Worm (Caenorhabditis elegans) whole organism, L4 larva: Measurements from ENCODE around the gene clec-50.

Experiments used
- D1046.2 ChIP-seq: fragments of 200-800 bp; sonication (Bioruptor generic); IDR thresholded peaks from 2 replicates; pipeline ENCODE4 v1.3.6; 2022; ENCODE audit warnings: missing genetic modification characterization, missing compliant biosample characterization
- F26F4.8 ChIP-seq: fragments of 200-800 bp; sonication (Bioruptor generic); conservative IDR thresholded peaks from 2 replicates; pipeline ENCODE4 v1.3.6; 2022; ENCODE audit warnings: missing genetic modification characterization, missing compliant biosample characterization
- Y48G9A.11 ChIP-seq: fragments of 200-800 bp; sonication (Bioruptor generic); IDR thresholded peaks from 2 replicates; pipeline ENCODE4 v1.3.6; 2022; ENCODE audit warnings: missing genetic modification reagents, missing genetic modification characterization, missing compliant biosample characterization
- Y5F2A.4 ChIP-seq: fragments of 200-800 bp; sonication (Bioruptor generic); optimal IDR thresholded peaks from 2 replicates; lab custom pipeline; 2018; ENCODE audit warnings: mild to moderate bottlenecking, missing genetic modification characterization, missing compliant biosample characterization
- ZK337.2 ChIP-seq: fragments of 200-800 bp; sonication (Bioruptor generic); IDR thresholded peaks from 2 replicates; pipeline ENCODE4 v1.3.6; 2022; ENCODE audit warnings: missing genetic modification reagents, missing genetic modification characterization, missing compliant biosample characterization
- aha-1 ChIP-seq: fragments of 150-350 bp; peaks from one replicate; lab custom pipeline; 2014; ENCODE audit warnings: missing biosample characterization, missing genetic modification characterization
- attf-4 ChIP-seq: sonication (generic microtip); optimal IDR thresholded peaks from 3 replicates; lab custom pipeline; 2017; ENCODE audit warnings: missing biosample characterization, missing genetic modification characterization
- ceh-20 ChIP-seq: fragments of 200-800 bp; sonication (Bioruptor generic); IDR thresholded peaks from 2 replicates; pipeline ENCODE4 v1.3.6; 2022; ENCODE audit warnings: missing genetic modification reagents, missing genetic modification characterization, missing compliant biosample characterization
- ceh-32 ChIP-seq: sonication (generic microtip); optimal IDR thresholded peaks from 2 replicates; lab custom pipeline; 2016; ENCODE audit warnings: mild to moderate bottlenecking, missing genetic modification characterization, missing compliant biosample characterization; ENCODE audit not compliant: poor library complexity
- ceh-44 ChIP-seq: fragments of 200-800 bp; sonication (Bioruptor generic); IDR thresholded peaks from 2 replicates; pipeline ENCODE4 v1.3.6; 2022; ENCODE audit warnings: missing genetic modification reagents, missing genetic modification characterization, missing compliant biosample characterization
- ceh-62 ChIP-seq: sonication (generic microtip); optimal IDR thresholded peaks from 2 replicates; lab custom pipeline; 2017; ENCODE audit warnings: missing biosample characterization, missing genetic modification characterization
- daf-12 ChIP-seq: fragments of 150-350 bp; optimal IDR thresholded peaks from 2 replicates; lab custom pipeline; 2014; ENCODE audit warnings: missing biosample characterization, missing genetic modification reagents, missing genetic modification characterization
- egl-43 ChIP-seq: fragments of 200-800 bp; sonication (Bioruptor generic); IDR thresholded peaks from 2 replicates; pipeline ENCODE4 v1.3.6; 2022; ENCODE audit warnings: missing genetic modification reagents, missing genetic modification characterization, missing compliant biosample characterization
- fos-1 ChIP-seq: fragments of 150-350 bp; optimal IDR thresholded peaks from 2 replicates; lab custom pipeline; 2014; ENCODE audit warnings: missing biosample characterization, missing genetic modification characterization
- hif-1 ChIP-seq, 2 experiments: sonication (generic microtip); optimal IDR thresholded peaks; 2 replicates each; lab custom pipeline; 2016 to 2017; ENCODE audit warnings: missing compliant biosample characterization in 2 of 2, missing genetic modification characterization in 2 of 2, missing genetic modification reagents in 2 of 2, missing genotype in 2 of 2, mild to moderate bottlenecking in 1 of 2
- hlh-30 ChIP-seq: sonication (generic microtip); optimal IDR thresholded peaks from 2 replicates; lab custom pipeline; 2017; ENCODE audit warnings: antibody characterized with exemption, mild to moderate bottlenecking, missing genetic modification characterization, missing compliant biosample characterization; ENCODE audit not compliant: insufficient read depth
- lin-1 ChIP-seq: fragments of 200-800 bp; sonication (Bioruptor generic); IDR thresholded peaks from 2 replicates; pipeline ENCODE4 v1.3.6; 2022; ENCODE audit warnings: missing genetic modification reagents, missing genetic modification characterization, missing compliant biosample characterization
- lin-13 ChIP-seq: fragments of 150-350 bp; optimal IDR thresholded peaks from 2 replicates; lab custom pipeline; 2014; ENCODE audit warnings: missing biosample characterization, missing genetic modification reagents, missing genetic modification characterization
- lin-15B ChIP-seq: fragments of 150-350 bp; sonication (generic microtip); optimal IDR thresholded peaks from 3 replicates; lab custom pipeline; 2014; ENCODE audit warnings: missing biosample characterization, missing genetic modification characterization
- lin-29 ChIP-seq: fragments of 200-800 bp; sonication (Bioruptor generic); IDR thresholded peaks from 2 replicates; pipeline ENCODE4 v1.3.6; 2022; ENCODE audit warnings: missing genetic modification reagents, missing genetic modification characterization, missing compliant biosample characterization
- lsy-2 ChIP-seq, 2 experiments: fragments of 150-350 bp in 1 of 2; sonication (generic microtip) in 1 of 2; optimal IDR thresholded peaks; 2 replicates each; lab custom pipeline; 2014 to 2017; ENCODE audit warnings: missing biosample characterization in 2 of 2, missing genetic modification characterization in 2 of 2
- madf-5 ChIP-seq, 2 experiments: fragments of 200-800 bp; sonication (Bioruptor generic); IDR thresholded peaks; 2 replicates each; pipeline ENCODE4 v1.3.6; 2022; ENCODE audit warnings: missing compliant biosample characterization in 2 of 2, missing genetic modification characterization in 2 of 2
- madf-9 ChIP-seq: fragments of 200-800 bp; sonication (Bioruptor generic); conservative IDR thresholded peaks from 2 replicates; pipeline ENCODE4 v1.3.6; 2022; ENCODE audit warnings: missing genetic modification reagents, missing genetic modification characterization, missing compliant biosample characterization
- mes-2 ChIP-seq: sonication (generic microtip); optimal IDR thresholded peaks from 2 replicates; lab custom pipeline; 2016; ENCODE audit warnings: missing genotype, mild to moderate bottlenecking, missing genetic modification characterization, missing compliant biosample characterization; ENCODE audit not compliant: poor library complexity, severe bottlenecking
- nhr-10 ChIP-seq: fragments of 150-350 bp; optimal IDR thresholded peaks from 2 replicates; lab custom pipeline; 2014; ENCODE audit warnings: missing biosample characterization, missing genetic modification characterization
- nhr-102 ChIP-seq: sonication (generic microtip); optimal IDR thresholded peaks from 2 replicates; lab custom pipeline; 2016; ENCODE audit warnings: mild to moderate bottlenecking, missing genetic modification characterization, moderate library complexity, missing compliant biosample characterization
- nhr-237 ChIP-seq: sonication (generic microtip); optimal IDR thresholded peaks from 2 replicates; lab custom pipeline; 2017; ENCODE audit warnings: missing biosample characterization, missing genetic modification characterization
- nhr-28 ChIP-seq: fragments of 150-350 bp; optimal IDR thresholded peaks from 2 replicates; lab custom pipeline; 2014; ENCODE audit warnings: missing biosample characterization, missing genetic modification characterization
- set-16 ChIP-seq: fragments of 200-800 bp; sonication (Bioruptor generic); IDR thresholded peaks from 2 replicates; pipeline ENCODE4 v1.3.6; 2022; ENCODE audit warnings: missing genetic modification reagents, missing genetic modification characterization, missing compliant biosample characterization
- snpc-4 ChIP-seq: fragments of 150-350 bp; optimal IDR thresholded peaks from 2 replicates; lab custom pipeline; 2014; ENCODE audit warnings: missing biosample characterization, missing genetic modification characterization
- spr-3 ChIP-seq: fragments of 200-800 bp; sonication (Bioruptor generic); optimal IDR thresholded peaks from 2 replicates; lab custom pipeline; 2018; ENCODE audit warnings: mild to moderate bottlenecking, missing genetic modification characterization, missing compliant biosample characterization
- tra-1 ChIP-seq: fragments of 200-800 bp; sonication (Bioruptor generic); IDR thresholded peaks from 2 replicates; pipeline ENCODE4 v1.3.6; 2022; ENCODE audit warnings: missing genetic modification reagents, missing genetic modification characterization, missing compliant biosample characterization
- unc-130 ChIP-seq: sonication (generic microtip); optimal IDR thresholded peaks from 2 replicates; lab custom pipeline; 2016; ENCODE audit warnings: missing genetic modification reagents, missing genetic modification characterization, missing compliant biosample characterization
- unc-62 ChIP-seq, 3 experiments: fragments of 150-350 bp in 1 of 3; sonication (generic microtip); optimal IDR thresholded peaks in 2 of 3; peaks in 1 of 3; 1 replicate in 1 of 3; 2 replicates in 2 of 3; lab custom pipeline; 2014 to 2017; ENCODE audit warnings: missing biosample characterization in 3 of 3, missing genetic modification characterization in 3 of 3, missing genetic modification reagents in 3 of 3, missing genotype in 1 of 3
- zfp-2 ChIP-seq: sonication (generic microtip); optimal IDR thresholded peaks from 2 replicates; lab custom pipeline; 2016; ENCODE audit warnings: mild to moderate bottlenecking, missing genetic modification characterization, missing compliant biosample characterization
- ztf-11 ChIP-seq: fragments of 150-350 bp; optimal IDR thresholded peaks from 2 replicates; lab custom pipeline; 2014; ENCODE audit warnings: missing biosample characterization, missing genetic modification characterization
- ztf-7 ChIP-seq: fragments of 150-350 bp; optimal IDR thresholded peaks from 2 replicates; lab custom pipeline; 2014; ENCODE audit warnings: missing biosample characterization, missing genetic modification characterization

Gene clec-50

ce11 chrV:19741034-19741433 is 14.1 kb downstream of the clec-50 start, which contains the start of gene W04E12.2:
Gene W04E12.2, minus strand, starts transcription at chrV:19741134.
- TF ChIP-seq daf-12 (tag; lab: Kevin White, UChicago): no peak
- TF ChIP-seq snpc-4: no peak
- TF ChIP-seq lin-15B (tag; lab: Kevin White, UChicago): no peak
- no peak for TF ChIP-seq Y48G9A.11
- no peak for TF ChIP-seq ceh-44 (GFP tag; lab: Robert Waterston, UW)
- TF ChIP-seq ztf-7: no peak
- TF ChIP-seq unc-62 (GFP tag; optimal IDR thresholded peaks at IDR 0.05 in 1 of 2; lab: Kevin White, UChicago): no peak
- no peak for TF ChIP-seq unc-62 (tag; optimal IDR thresholded peaks at IDR 0.05; lab: Kevin White, UChicago)
- TF ChIP-seq unc-130 (GFP tag; lab: Kevin White, UChicago): no peak
- TF ChIP-seq nhr-102 (tag; lab: Kevin White, UChicago): no peak
- TF ChIP-seq nhr-237: no peak
- TF ChIP-seq lsy-2 (tag; optimal IDR thresholded peaks at IDR 0.05; lab: Kevin White, UChicago): no peak
- no peak for TF ChIP-seq mes-2 (tag; lab: Kevin White, UChicago)
- no peak for TF ChIP-seq fos-1
- no peak for TF ChIP-seq lin-1 (GFP tag; lab: Robert Waterston, UW)

DNA sequence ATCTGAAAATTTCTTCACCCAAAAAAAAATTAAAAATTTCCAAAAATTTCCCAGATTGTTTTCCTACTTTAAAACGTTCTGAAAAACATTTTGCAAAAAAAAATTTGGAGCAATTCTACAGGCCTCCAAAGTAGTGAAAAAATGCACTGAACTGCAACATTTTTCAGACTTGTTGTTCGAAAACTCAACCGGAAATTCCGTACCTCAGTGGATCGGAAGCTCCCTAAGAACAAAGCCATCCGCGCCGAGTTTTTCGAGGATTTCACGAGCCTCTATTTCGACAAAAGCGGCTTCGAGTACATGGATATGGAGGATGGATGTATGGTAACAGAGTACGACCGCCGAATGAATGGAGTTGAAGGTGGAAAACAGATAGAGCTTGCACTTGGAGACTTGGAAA is 17.1 kb downstream of the clec-50 start, which contains the start of gene fbxa-131:
Gene fbxa-131, plus strand, starts transcription at position 301 of the 400 bp plus-strand sequence.
- no peak for TF ChIP-seq madf-5 (GFP tag; IDR thresholded peaks at IDR 0.05; lab: Robert Waterston, UW)
- no peak for TF ChIP-seq lin-29 (GFP tag; lab: Robert Waterston, UW)
- no peak for TF ChIP-seq ceh-32
- no peak for TF ChIP-seq Y5F2A.4 (GFP tag; lab: Kevin White, UChicago)
- TF ChIP-seq attf-4 (tag; lab: Kevin White, UChicago): no peak
- no peak for TF ChIP-seq hlh-30 (tag; lab: Kevin White, UChicago)
- TF ChIP-seq zfp-2 (tag; lab: Kevin White, UChicago): no peak
- TF ChIP-seq spr-3: no peak
- TF ChIP-seq madf-9 (GFP tag; lab: Robert Waterston, UW): no peak
- TF ChIP-seq, all 104 proteins: peak for 0

DNA sequence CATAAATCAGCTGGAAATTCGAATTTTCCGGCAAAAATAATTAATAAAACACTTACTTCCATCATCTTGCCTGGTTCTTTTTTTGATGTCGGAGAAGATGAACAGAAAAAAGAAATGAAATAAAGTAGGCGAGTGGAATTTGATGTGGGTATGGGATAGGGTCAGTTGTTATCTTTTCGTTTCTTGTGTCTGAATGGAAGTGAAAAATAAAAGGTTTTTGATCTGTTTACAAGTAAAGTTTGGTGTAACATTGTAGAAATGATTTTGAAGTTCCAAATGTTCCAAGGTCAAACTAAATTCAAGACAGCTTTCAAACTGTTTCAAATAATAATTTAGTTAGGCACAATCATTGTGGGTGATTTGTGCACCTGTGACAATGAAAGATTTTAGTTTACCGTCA is 17.7 kb downstream of the clec-50 start, which contains the start of gene W04E12.7:
Gene W04E12.7, minus strand, starts transcription at position 101 of the 400 bp plus-strand sequence.
- no peak for TF ChIP-seq unc-62 (GFP tag; optimal IDR thresholded peaks at IDR 0.05 in 1 of 2; lab: Kevin White, UChicago)
- no peak for TF ChIP-seq unc-62 (tag; optimal IDR thresholded peaks at IDR 0.05; lab: Kevin White, UChicago)
- TF ChIP-seq D1046.2 (GFP tag; lab: Robert Waterston, UW): no peak
- peak; percentile 1 for TF ChIP-seq aha-1 (tag; lab: Kevin White, UChicago)
- TF ChIP-seq lin-13 (GFP tag; lab: Kevin White, UChicago): no peak
- TF ChIP-seq ceh-20: no peak

- 0 out of 2 replicates have a peak, but pooled peaks have one; percentile 32 for TF ChIP-seq egl-43
- no peak for TF ChIP-seq lsy-2 (tag; optimal IDR thresholded peaks at IDR 0.05; lab: Kevin White, UChicago)
- no peak for TF ChIP-seq aha-1 (tag; lab: Kevin White, UChicago)
- TF ChIP-seq F26F4.8 (GFP tag; lab: Robert Waterston, UW): 0 out of 2 replicates have a peak, but pooled peaks have one; percentile 7
- TF ChIP-seq set-16 (GFP tag; lab: Robert Waterston, UW): peak; percentile 86
- TF ChIP-seq Y5F2A.4 (GFP tag; lab: Kevin White, UChicago): no peak
Observed at ce11 chrV:19733728-19734127, 21.4 kb downstream of the clec-50 start.

DNA sequence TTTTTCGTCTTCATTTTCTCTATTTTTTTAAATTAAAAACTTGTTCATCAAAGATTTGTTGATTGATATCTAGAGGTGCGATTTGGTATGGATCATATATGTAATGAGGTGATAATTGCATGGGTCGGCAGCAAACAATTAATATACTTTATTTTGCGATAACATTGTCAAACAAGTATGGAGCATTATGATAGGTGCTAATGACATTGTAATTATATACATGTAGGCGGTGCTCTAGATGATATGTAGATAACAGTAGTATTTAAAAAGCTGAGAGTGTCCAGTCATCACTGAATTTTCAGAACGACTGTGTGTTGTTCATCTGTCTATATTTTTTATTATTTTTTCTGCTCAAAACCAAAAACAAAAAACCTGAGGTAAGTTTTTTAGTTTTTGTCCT is 24.9 kb downstream of the clec-50 start, which contains the start of gene Y116F11A.1:
Gene Y116F11A.1, plus strand, starts transcription at position 301 of the 400 bp plus-strand sequence.
- TF ChIP-seq unc-130 (GFP tag; lab: Kevin White, UChicago) (no peak), nhr-237 (no peak), tra-1 (no peak), ZK337.2 (GFP tag; lab: Robert Waterston, UW) (no peak), nhr-28 (tag; lab: Kevin White, UChicago) (no peak), ztf-11 (no peak), ceh-62 (tag; lab: Kevin White, UChicago) (no peak), nhr-10 (tag; lab: Kevin White, UChicago) (no peak), hif-1 (tag; optimal IDR thresholded peaks at IDR 0.05; lab: Kevin White, UChicago) (no peak), egl-43 (no peak), spr-3 (no peak)
- TF ChIP-seq, all 104 proteins: peak for 0
